Worm (Caenorhabditis elegans) whole organism, L3 larva: ENCODE results near the gene sel-10.

ENCODE experiments used
- R02D3.7 ChIP-seq: fragments of 150-350 bp; optimal IDR thresholded peaks from 2 replicates; lab custom pipeline; 2014; ENCODE audit warnings: missing biosample characterization, missing genetic modification characterization
- aly-2 ChIP-seq: fragments of 150-350 bp; optimal IDR thresholded peaks from 2 replicates; lab custom pipeline; 2014; ENCODE audit warnings: missing biosample characterization, missing genetic modification characterization
- ama-1 ChIP-seq: fragments of 150-350 bp; optimal IDR thresholded peaks from 2 replicates; lab custom pipeline; 2018
- ceh-16 ChIP-seq: sonication (generic microtip); optimal IDR thresholded peaks from 2 replicates; lab custom pipeline; 2017; ENCODE audit warnings: missing biosample characterization, missing genetic modification characterization
- ceh-28 ChIP-seq: fragments of 150-350 bp; optimal IDR thresholded peaks from 2 replicates; lab custom pipeline; 2014; ENCODE audit warnings: missing biosample characterization, missing genetic modification reagents, missing genetic modification characterization
- ceh-82 ChIP-seq: fragments of 150-350 bp; optimal IDR thresholded peaks from 2 replicates; lab custom pipeline; 2014; ENCODE audit warnings: missing biosample characterization, missing genetic modification characterization
- ceh-9 ChIP-seq: sonication (generic microtip); optimal IDR thresholded peaks from 2 replicates; lab custom pipeline; 2018; ENCODE audit warnings: missing biosample characterization, missing genetic modification characterization
- egl-27 ChIP-seq: sonication (generic microtip); optimal IDR thresholded peaks from 4 replicates; lab custom pipeline; 2017; ENCODE audit warnings: missing biosample characterization, missing genetic modification reagents, missing genetic modification characterization
- egl-5 ChIP-seq: fragments of 150-350 bp; optimal IDR thresholded peaks from 2 replicates; lab custom pipeline; 2017; ENCODE audit warnings: missing biosample characterization, missing genetic modification reagents, missing genetic modification characterization, inconsistent platforms
- elt-1 ChIP-seq: fragments of 150-350 bp; optimal IDR thresholded peaks from 2 replicates; lab custom pipeline; 2014; ENCODE audit warnings: missing biosample characterization, missing genetic modification characterization
- elt-2 ChIP-seq: sonication (generic microtip); optimal IDR thresholded peaks from 2 replicates; lab custom pipeline; 2016; ENCODE audit warnings: missing genetic modification reagents, mild to moderate bottlenecking, missing genetic modification characterization, missing compliant biosample characterization
- eor-1 ChIP-seq, 2 experiments: fragments of 150-350 bp; optimal IDR thresholded peaks; 2 replicates each; lab custom pipeline; 2014 to 2018; ENCODE audit warnings: missing biosample characterization in 2 of 2, missing genetic modification characterization in 2 of 2
- fkh-10 ChIP-seq: sonication (generic microtip); optimal IDR thresholded peaks from 2 replicates; lab custom pipeline; 2017; ENCODE audit warnings: missing biosample characterization, missing genetic modification reagents, missing genetic modification characterization
- fos-1 ChIP-seq: fragments of 150-350 bp; optimal IDR thresholded peaks from 2 replicates; lab custom pipeline; 2014; ENCODE audit warnings: missing biosample characterization, missing genetic modification characterization
- hmg-11 ChIP-seq: sonication (generic microtip); optimal IDR thresholded peaks from 2 replicates; lab custom pipeline; 2016; ENCODE audit warnings: missing genetic modification characterization, missing compliant biosample characterization
- jun-1 ChIP-seq: fragments of 150-350 bp; optimal IDR thresholded peaks from 2 replicates; lab custom pipeline; 2014; ENCODE audit warnings: missing biosample characterization, missing genetic modification reagents, missing genetic modification characterization
- lin-15B ChIP-seq: fragments of 150-350 bp; optimal IDR thresholded peaks from 2 replicates; lab custom pipeline; 2014; ENCODE audit warnings: missing biosample characterization, missing genetic modification characterization
- lsy-12 ChIP-seq: sonication (generic microtip); optimal IDR thresholded peaks from 2 replicates; lab custom pipeline; 2016; ENCODE audit warnings: mild to moderate bottlenecking, missing genetic modification characterization, missing compliant biosample characterization
- mdl-1 ChIP-seq: fragments of 150-350 bp; optimal IDR thresholded peaks from 2 replicates; lab custom pipeline; 2014; ENCODE audit warnings: missing biosample characterization, missing genetic modification characterization
- mml-1 ChIP-seq: fragments of 150-350 bp; sonication (generic microtip); optimal IDR thresholded peaks from 3 replicates; lab custom pipeline; 2014; ENCODE audit warnings: missing biosample characterization, missing genetic modification characterization
- nfya-1 ChIP-seq: sonication (generic microtip); optimal IDR thresholded peaks from 2 replicates; lab custom pipeline; 2017; ENCODE audit warnings: missing genetic modification characterization, mild to moderate bottlenecking, missing compliant biosample characterization, antibody characterized with exemption, moderate library complexity; ENCODE audit not compliant: insufficient read depth
- nhr-11 ChIP-seq: fragments of 150-350 bp; optimal IDR thresholded peaks from 2 replicates; lab custom pipeline; 2014; ENCODE audit warnings: missing biosample characterization, missing genetic modification characterization
- nhr-12 ChIP-seq: fragments of 150-350 bp; optimal IDR thresholded peaks from 2 replicates; lab custom pipeline; 2014; ENCODE audit warnings: missing biosample characterization, missing genetic modification characterization
- nhr-23 ChIP-seq: fragments of 150-350 bp; optimal IDR thresholded peaks from 2 replicates; lab custom pipeline; 2014; ENCODE audit warnings: missing biosample characterization, missing genetic modification reagents, missing genetic modification characterization
- nhr-25 ChIP-seq: sonication (generic microtip); optimal IDR thresholded peaks from 2 replicates; lab custom pipeline; 2017; ENCODE audit warnings: missing biosample characterization, missing genetic modification characterization
- nhr-28 ChIP-seq: fragments of 150-350 bp; optimal IDR thresholded peaks from 2 replicates; lab custom pipeline; 2014; ENCODE audit warnings: missing biosample characterization, missing genetic modification characterization
- nhr-67 ChIP-seq: fragments of 150-350 bp; optimal IDR thresholded peaks from 2 replicates; lab custom pipeline; 2014; ENCODE audit warnings: missing biosample characterization, missing genetic modification characterization
- nhr-77 ChIP-seq: fragments of 150-350 bp; optimal IDR thresholded peaks from 2 replicates; lab custom pipeline; 2014; ENCODE audit warnings: missing biosample characterization, missing genetic modification characterization
- pqm-1 ChIP-seq: fragments of 150-350 bp; optimal IDR thresholded peaks from 2 replicates; lab custom pipeline; 2017; ENCODE audit warnings: missing biosample characterization, missing genetic modification characterization, inconsistent platforms
- sea-2 ChIP-seq: fragments of 150-350 bp; sonication (generic microtip); optimal IDR thresholded peaks from 4 replicates; lab custom pipeline; 2014; ENCODE audit warnings: missing biosample characterization, missing genetic modification reagents, missing genetic modification characterization
- skn-1 ChIP-seq: fragments of 150-350 bp; optimal IDR thresholded peaks from 2 replicates; lab custom pipeline; 2014; ENCODE audit warnings: missing biosample characterization, missing genetic modification characterization
- snpc-4 ChIP-seq: fragments of 150-350 bp; optimal IDR thresholded peaks from 2 replicates; lab custom pipeline; 2014; ENCODE audit warnings: missing biosample characterization, missing genetic modification characterization
- unc-39 ChIP-seq: sonication (generic microtip); optimal IDR thresholded peaks from 4 replicates; lab custom pipeline; 2017; ENCODE audit warnings: missing biosample characterization, missing genetic modification characterization
- zag-1 ChIP-seq: fragments of 150-350 bp; optimal IDR thresholded peaks from 2 replicates; lab custom pipeline; 2014; ENCODE audit warnings: missing biosample characterization, missing genetic modification characterization
- ztf-11 ChIP-seq: fragments of 150-350 bp; optimal IDR thresholded peaks from 2 replicates; lab custom pipeline; 2014; ENCODE audit warnings: missing biosample characterization, missing genetic modification characterization
- ztf-4 ChIP-seq: fragments of 150-350 bp; optimal IDR thresholded peaks from 2 replicates; lab custom pipeline; 2014; ENCODE audit warnings: missing biosample characterization, missing genetic modification characterization

sel-10 gene

DNA sequence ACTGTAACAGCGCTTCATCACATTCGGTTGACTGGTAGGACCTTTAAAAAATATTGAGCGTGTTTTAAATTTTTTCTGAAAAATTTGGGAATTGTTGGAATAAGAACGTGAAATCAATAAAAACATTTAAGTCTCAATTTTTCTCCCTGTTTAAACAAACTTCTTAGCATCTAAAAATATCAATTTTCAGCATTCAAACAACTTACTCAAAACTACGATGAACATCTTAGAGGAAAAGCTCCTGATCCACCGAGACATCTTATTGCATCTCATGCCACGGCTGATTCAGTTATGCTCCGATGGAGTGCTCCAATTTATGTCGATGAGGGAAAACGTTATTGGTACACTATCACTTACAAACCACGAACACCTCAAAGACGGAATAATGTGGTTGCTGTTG lies 20.0 kb upstream of the sel-10 start:
- TF ChIP-seq egl-27 (no peak), ceh-9 (tag; lab: Kevin White, UChicago) (no peak), hmg-11 (tag; lab: Kevin White, UChicago) (no peak), mml-1 (no peak), pqm-1 (no peak), ama-1 (lab: Kevin White, UChicago) (no peak), lin-15B (tag; lab: Kevin White, UChicago) (no peak), fos-1 (tag; lab: Kevin White, UChicago) (no peak), ceh-16 (tag; lab: Kevin White, UChicago) (no peak), nhr-25 (tag; lab: Kevin White, UChicago) (no peak), nhr-28 (tag; lab: Kevin White, UChicago) (no peak), lsy-12 (tag; lab: Kevin White, UChicago) (no peak)
- TF ChIP-seq, all 47 proteins: peak for 0

DNA sequence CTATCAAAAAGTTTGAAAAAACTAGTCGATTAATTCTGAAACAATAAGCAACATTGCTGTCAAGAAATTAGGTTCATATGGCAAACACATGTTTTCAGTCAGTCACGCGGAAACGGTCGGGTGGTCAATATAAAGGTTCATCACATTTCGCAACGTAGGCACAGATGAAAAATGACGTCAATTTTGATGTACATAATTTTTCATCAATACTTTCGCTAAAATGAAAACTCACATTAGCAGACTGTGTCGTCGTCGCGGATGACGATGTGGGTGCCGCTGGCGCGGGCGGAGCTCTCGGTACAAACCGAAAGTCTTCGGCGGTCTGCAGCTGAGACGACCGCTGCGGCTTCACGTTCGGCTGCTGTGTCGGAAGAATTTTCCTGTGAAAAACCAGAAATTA lies 15.3 kb upstream of the sel-10 start, which contains the start of gene swan-2:
TSS of gene swan-2 (minus strand) at position 380 of the 400 bp plus-strand sequence.
- TF ChIP-seq ama-1 (lab: Kevin White, UChicago) (peak; percentile 5), egl-5 (tag; lab: Kevin White, UChicago) (no peak), elt-2 (tag; lab: Kevin White, UChicago) (peak; percentile 5)

DNA sequence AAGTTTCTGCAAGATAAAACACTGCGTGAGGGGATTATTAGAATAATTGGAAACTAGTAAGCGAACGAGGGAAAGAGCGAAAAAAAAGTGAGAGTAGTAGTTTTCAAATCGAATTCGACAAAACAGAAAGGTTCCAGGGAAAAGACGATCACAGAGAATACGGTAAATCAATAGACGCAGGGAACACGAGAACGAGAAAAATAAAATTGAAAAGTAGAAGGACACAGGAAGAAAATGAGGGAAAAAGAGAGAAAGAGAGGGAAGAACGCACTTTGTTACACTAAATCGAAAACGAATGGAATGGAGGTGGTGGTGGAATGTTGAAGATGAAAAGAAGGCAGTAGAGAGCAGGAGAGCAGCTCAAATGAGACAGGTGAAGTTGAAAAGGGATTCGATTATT lies 11.9 kb upstream of the sel-10 start, which contains the start of gene swan-1:
TSS of gene swan-1 (minus strand) at position 6 of the 400 bp plus-strand sequence.
- peak; percentile 14 for TF ChIP-seq nhr-25 (tag; lab: Kevin White, UChicago)
- TF ChIP-seq skn-1: no peak
- TF ChIP-seq, all 47 proteins: peak for 1

DNA sequence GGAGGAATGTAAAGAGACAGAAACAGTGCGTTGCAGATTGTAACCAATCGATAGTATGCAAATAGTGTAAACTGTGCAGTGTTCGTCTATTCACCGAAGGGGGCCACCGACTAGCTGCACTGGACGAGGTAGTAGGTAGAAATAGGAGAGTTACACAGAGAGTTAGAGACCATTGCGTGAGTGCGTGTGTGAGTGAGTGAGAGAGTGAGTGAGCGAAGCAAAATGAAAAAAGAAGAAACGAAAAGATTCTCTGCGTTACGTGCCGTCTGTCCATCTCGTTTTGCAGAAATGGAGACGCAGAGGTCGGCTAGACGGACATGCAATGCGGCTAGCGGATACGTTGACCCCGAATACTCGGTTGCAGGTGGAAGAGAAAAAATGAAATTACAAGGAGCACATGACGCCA lies 10.7 kb upstream of the sel-10 start:
- TF ChIP-seq ceh-28 (tag; lab: Kevin White, UChicago) (peak; percentile 65), nhr-67 (tag; lab: Kevin White, UChicago) (no peak), skn-1 (no peak), lsy-12 (tag; lab: Kevin White, UChicago) (peak; percentile 45), fkh-10 (GFP tag; lab: Kevin White, UChicago) (no peak), hmg-11 (tag; lab: Kevin White, UChicago) (peak; percentile 75), eor-1 (tag; optimal IDR thresholded peaks at IDR 0.05; lab: Kevin White, UChicago) (no peak), ceh-82 (tag; lab: Kevin White, UChicago) (no peak), zag-1 (tag; lab: Kevin White, UChicago) (no peak), elt-2 (tag; lab: Kevin White, UChicago) (peak; percentile 65), pqm-1 (peak; percentile 6), nhr-25 (tag; lab: Kevin White, UChicago) (peak; percentile 77), egl-27 (peak; percentile 18), nhr-23 (tag; lab: Kevin White, UChicago) (peak; percentile 63), nhr-11 (tag; lab: Kevin White, UChicago) (no peak), nfya-1 (tag; lab: Kevin White, UChicago) (peak; percentile 82), ztf-4 (tag; lab: Kevin White, UChicago) (no peak), lin-15B (tag; lab: Kevin White, UChicago) (peak; percentile 73), R02D3.7 (tag; lab: Kevin White, UChicago) (peak; percentile 31), nhr-12 (no peak), snpc-4 (tag; lab: Kevin White, UChicago) (peak; percentile 53), jun-1 (tag; lab: Kevin White, UChicago) (peak; percentile 42), ztf-11 (tag; lab: Kevin White, UChicago) (no peak)

DNA sequence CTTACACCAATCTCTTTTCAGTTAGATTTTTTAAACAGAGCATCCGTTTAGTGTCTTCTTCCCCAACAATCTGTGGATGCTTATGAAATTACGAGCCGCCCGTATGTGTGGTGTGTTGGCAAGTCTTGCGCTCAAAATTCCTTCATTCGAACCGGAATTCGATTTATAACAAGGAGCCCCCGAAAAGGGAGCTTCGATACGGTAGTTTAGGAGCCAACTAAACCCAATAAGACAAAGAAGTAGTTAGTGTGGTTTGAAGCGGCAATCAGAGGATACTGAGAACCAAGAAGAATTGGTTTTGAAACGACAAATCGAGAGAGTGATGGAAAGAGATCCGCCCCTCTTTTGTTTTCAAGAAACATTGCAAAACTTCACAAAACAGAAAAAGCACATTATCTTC lies 6.8 kb upstream of the sel-10 start:
- no peak for TF ChIP-seq aly-2
- TF ChIP-seq pqm-1: no peak
- no peak for TF ChIP-seq unc-39 (tag; lab: Kevin White, UChicago)
- TF ChIP-seq fos-1 (tag; lab: Kevin White, UChicago): no peak
- TF ChIP-seq mdl-1 (tag; lab: Kevin White, UChicago): no peak
- TF ChIP-seq nhr-77 (tag; lab: Kevin White, UChicago): no peak
- no peak for TF ChIP-seq ceh-82 (tag; lab: Kevin White, UChicago)
- TF ChIP-seq skn-1: no peak
- no peak for TF ChIP-seq ceh-28 (tag; lab: Kevin White, UChicago)
- no peak for TF ChIP-seq sea-2
- TF ChIP-seq nhr-28 (tag; lab: Kevin White, UChicago): no peak
- no peak for TF ChIP-seq nhr-12
- TF ChIP-seq ztf-11 (tag; lab: Kevin White, UChicago): no peak
- TF ChIP-seq elt-1 (tag; lab: Kevin White, UChicago): no peak
- TF ChIP-seq lsy-12 (tag; lab: Kevin White, UChicago): no peak
